Worm (Caenorhabditis elegans): ENCODE data around the gene plpp-1.3.

ce11 chrX:10694248-10694647 is 864 bp upstream of the plpp-1.3 start:
- no peak for TF ChIP-seq cog-1 (tag; optimal IDR thresholded peaks at IDR 0.05)
- no peak for TF ChIP-seq med-1 (GFP tag; optimal IDR thresholded peaks at IDR 0.05; ENCODE audit: insufficient read depth)
- no peak for TF ChIP-seq ref-1 (GFP tag; conservative IDR thresholded peaks at IDR 0.05)
- no peak for TF ChIP-seq flt-1 (GFP tag; IDR thresholded peaks at IDR 0.05)
- TF ChIP-seq ztf-29 (GFP tag; IDR thresholded peaks at IDR 0.05) = no peak
- no peak for TF ChIP-seq klf-2 (GFP tag; conservative IDR thresholded peaks at IDR 0.05)
